Fruit fly (Drosophila melanogaster) whole organism, wandering third instar larva: ENCODE measurements around the gene bon.

Source experiments
- Abd-B ChIP-seq: fragments of >200 bp; optimal IDR thresholded peaks from 2 replicates; lab custom pipeline; 2017; ENCODE audit warnings: missing biosample characterization, missing genetic modification characterization
- CG32264 ChIP-seq: fragments of 200-800 bp; sonication (Bioruptor generic); optimal IDR thresholded peaks from 2 replicates; lab custom pipeline; 2016; ENCODE audit warnings: missing biosample characterization, missing genetic modification characterization
- CG9705 ChIP-seq: fragments of 200-800 bp; sonication (Bioruptor generic); optimal IDR thresholded peaks from 2 replicates; lab custom pipeline; 2018; ENCODE audit warnings: missing biosample characterization, mild to moderate bottlenecking, missing genetic modification characterization
- CrebA ChIP-seq: fragments of 200-800 bp; sonication (Bioruptor generic); optimal IDR thresholded peaks from 2 replicates; lab custom pipeline; 2016; ENCODE audit warnings: missing biosample characterization, mild to moderate bottlenecking, missing genetic modification characterization, borderline replicate concordance
- Dfd ChIP-seq: fragments of >200 bp; optimal IDR thresholded peaks from 2 replicates; lab custom pipeline; 2017; ENCODE audit warnings: missing biosample characterization, missing genetic modification characterization
- Dif ChIP-seq: fragments of 200-275, 200-300 bp; sonication (Bioruptor generic); optimal IDR thresholded peaks from 2 replicates; lab custom pipeline; 2018; ENCODE audit warnings: missing biosample characterization, missing genetic modification characterization; ENCODE audit not compliant: partially characterized antibody
- GATAd ChIP-seq: sonication (Bioruptor generic); optimal IDR thresholded peaks from 2 replicates; lab custom pipeline; 2016; ENCODE audit warnings: missing biosample characterization, missing genetic modification characterization
- HLH106 ChIP-seq: fragments of 200-800 bp; optimal IDR thresholded peaks from 3 replicates; lab custom pipeline; 2019; ENCODE audit warnings: missing biosample characterization, mild to moderate bottlenecking, missing genetic modification characterization, moderate library complexity
- Hnf4 ChIP-seq: fragments of 200-800 bp; sonication (Bioruptor generic); optimal IDR thresholded peaks from 2 replicates; lab custom pipeline; 2016; ENCODE audit warnings: missing biosample characterization, mild to moderate bottlenecking, missing genetic modification characterization
- Hr83 ChIP-seq: fragments of 200-300 bp; sonication (Bioruptor generic); optimal IDR thresholded peaks from 2 replicates; lab custom pipeline; 2016; ENCODE audit warnings: missing biosample characterization, mild to moderate bottlenecking, missing genetic modification characterization, moderate library complexity; ENCODE audit not compliant: poor library complexity, severe bottlenecking
- Jra ChIP-seq: sonication (Bioruptor generic); optimal IDR thresholded peaks from 2 replicates; lab custom pipeline; 2016; ENCODE audit warnings: missing biosample characterization, missing genetic modification characterization
- Mio ChIP-seq: sonication (Bioruptor generic); optimal IDR thresholded peaks from 2 replicates; lab custom pipeline; 2016; ENCODE audit warnings: missing biosample characterization, missing genetic modification characterization
- Myc ChIP-seq: fragments of >200 bp; optimal IDR thresholded peaks from 2 replicates; lab custom pipeline; 2017
- OdsH ChIP-seq: fragments of 200-800 bp; sonication (Bioruptor generic); optimal IDR thresholded peaks from 2 replicates; lab custom pipeline; 2016; ENCODE audit warnings: missing biosample characterization, mild to moderate bottlenecking, missing genetic modification characterization
- Rel ChIP-seq, 2 experiments: fragments of 200-800 bp; sonication (Bioruptor generic) in 1 of 2; optimal IDR thresholded peaks; 2 replicates in 1 of 2; 3 replicates in 1 of 2; lab custom pipeline; 2016 to 2019; ENCODE audit warnings: mild to moderate bottlenecking in 2 of 2, missing biosample characterization in 2 of 2, missing genetic modification characterization in 2 of 2, moderate library complexity in 1 of 2
- Sp1 ChIP-seq: fragments of 200-800 bp; sonication (Bioruptor generic); optimal IDR thresholded peaks from 3 replicates; lab custom pipeline; 2019; ENCODE audit warnings: missing biosample characterization, mild to moderate bottlenecking, missing genetic modification characterization, moderate library complexity
- Vsx2 ChIP-seq: fragments of 200-300, 225-300 bp; sonication (Bioruptor generic); optimal IDR thresholded peaks from 2 replicates; lab custom pipeline; 2018; ENCODE audit warnings: missing biosample characterization, missing genetic modification characterization; ENCODE audit not compliant: partially characterized antibody
- br ChIP-seq: fragments of 200-800 bp; sonication (Bioruptor generic); optimal IDR thresholded peaks from 2 replicates; lab custom pipeline; 2016; ENCODE audit warnings: missing biosample characterization, missing genetic modification characterization
- brk ChIP-seq: fragments of 200-800 bp; sonication (Bioruptor generic); optimal IDR thresholded peaks from 2 replicates; lab custom pipeline; 2016; ENCODE audit warnings: missing biosample characterization, mild to moderate bottlenecking, missing genetic modification characterization
- dl ChIP-seq, 2 experiments: fragments of 175-275, 200-275 bp in 1 of 2; fragments of 200-275 bp in 1 of 2; sonication (Bioruptor generic); optimal IDR thresholded peaks; lab custom pipeline; 2018; ENCODE audit warnings: mild to moderate bottlenecking in 2 of 2, missing biosample characterization in 2 of 2, missing genetic modification characterization in 2 of 2, moderate library complexity in 2 of 2; ENCODE audit not compliant: partially characterized antibody in 2 of 2, insufficient read depth in 1 of 2
- dmrt93B ChIP-seq: fragments of 200-800 bp; sonication (Bioruptor generic); optimal IDR thresholded peaks from 2 replicates; lab custom pipeline; 2018; ENCODE audit warnings: missing biosample characterization, mild to moderate bottlenecking, missing genetic modification characterization
- dsf ChIP-seq: sonication (Bioruptor generic); optimal IDR thresholded peaks from 2 replicates; lab custom pipeline; 2016; ENCODE audit warnings: missing biosample characterization, missing genetic modification characterization, borderline replicate concordance
- ey ChIP-seq: fragments of 200-800 bp; sonication (Bioruptor generic); optimal IDR thresholded peaks from 2 replicates; lab custom pipeline; 2016; ENCODE audit warnings: missing biosample characterization, missing genetic modification characterization
- foxo ChIP-seq, 2 experiments: fragments of 200-800 bp; sonication (Bioruptor generic); optimal IDR thresholded peaks; 2 replicates in 1 of 2; 3 replicates in 1 of 2; lab custom pipeline; 2016 to 2017; ENCODE audit warnings: missing biosample characterization in 2 of 2, missing genetic modification characterization in 2 of 2
- fru ChIP-seq: fragments of 200-800 bp; sonication (Bioruptor generic); optimal IDR thresholded peaks from 3 replicates; lab custom pipeline; 2016; ENCODE audit warnings: missing biosample characterization, mild to moderate bottlenecking, missing genetic modification characterization
- h ChIP-seq: fragments of 200-800 bp; sonication (Bioruptor generic); optimal IDR thresholded peaks from 3 replicates; lab custom pipeline; 2016; ENCODE audit warnings: missing biosample characterization, mild to moderate bottlenecking, missing genetic modification characterization
- jim ChIP-seq: fragments of 175-275, 200-325 bp; sonication (Bioruptor generic); optimal IDR thresholded peaks from 2 replicates; lab custom pipeline; 2016; ENCODE audit warnings: missing biosample characterization, mild to moderate bottlenecking, missing genetic modification characterization
- lola ChIP-seq: fragments of >200 bp; optimal IDR thresholded peaks from 2 replicates; lab custom pipeline; 2017; ENCODE audit warnings: missing biosample characterization, missing genetic modification characterization
- pan ChIP-seq: fragments of >200 bp; optimal IDR thresholded peaks from 2 replicates; lab custom pipeline; 2017
- psq ChIP-seq: fragments of 200-800 bp; sonication (Bioruptor generic); optimal IDR thresholded peaks from 3 replicates; lab custom pipeline; 2017; ENCODE audit warnings: missing biosample characterization, mild to moderate bottlenecking, missing genetic modification characterization, moderate library complexity
- rgr ChIP-seq: fragments of 200-800 bp; sonication (Bioruptor generic); optimal IDR thresholded peaks from 3 replicates; lab custom pipeline; 2016; ENCODE audit warnings: missing biosample characterization, mild to moderate bottlenecking, missing genetic modification characterization
- sage ChIP-seq: fragments of 200-800 bp; sonication (Bioruptor generic); optimal IDR thresholded peaks from 2 replicates; lab custom pipeline; 2016; ENCODE audit warnings: missing biosample characterization, mild to moderate bottlenecking, missing genetic modification characterization
- sv ChIP-seq: fragments of 200-800 bp; sonication (Bioruptor generic); optimal IDR thresholded peaks from 3 replicates; lab custom pipeline; 2016; ENCODE audit warnings: missing biosample characterization, missing genetic modification characterization
- tai ChIP-seq: sonication (Bioruptor generic); optimal IDR thresholded peaks from 2 replicates; lab custom pipeline; 2016; ENCODE audit warnings: missing biosample characterization, missing genetic modification characterization
- woc ChIP-seq: sonication (Bioruptor generic); optimal IDR thresholded peaks from 2 replicates; lab custom pipeline; 2016; ENCODE audit warnings: missing biosample characterization, mild to moderate bottlenecking, missing genetic modification characterization

The bon gene

dm6 chr3R:20560668-20561226 lies 32.2 kb upstream of the bon start, which contains the start of gene CG5191:
Gene CG5191, plus strand, starts transcription at chr3R:20560865.
- TF ChIP-seq Dfd (GFP tag; lab: Kevin White, UChicago) (no peak), ey (GFP tag; lab: Kevin White, UChicago) (peak; percentile 9), h (GFP tag; lab: Kevin White, UChicago) (peak; percentile 3), fru (GFP tag; lab: Kevin White, UChicago) (peak; percentile 8)

dm6 chr3R:20563830-20564421 lies 29.0 kb upstream of the bon start, which contains the start of gene CG10877:
Gene CG10877, minus strand, starts transcription at chr3R:20564067.
- peak; percentile 3 for TF ChIP-seq Sp1 (GFP tag; lab: Kevin White, UChicago)
- TF ChIP-seq Abd-B = no peak
- no peak for TF ChIP-seq tai (GFP tag; lab: Kevin White, UChicago)
- TF ChIP-seq dmrt93B (GFP tag; lab: Kevin White, UChicago) = no peak
- TF ChIP-seq Vsx2 (GFP tag; lab: Kevin White, UChicago) = no peak
- TF ChIP-seq CG9705 = no peak
- TF ChIP-seq dl (GFP tag; optimal IDR thresholded peaks at IDR 0.05; lab: Kevin White, UChicago; ENCODE audit: insufficient read depth in 1 of 2, partially characterized antibody in 2 of 2) = peak in 1 of 2 experiments; percentile 24
- no peak for TF ChIP-seq GATAd (GFP tag; lab: Kevin White, UChicago)
- no peak for TF ChIP-seq psq (GFP tag; lab: Kevin White, UChicago)
- TF ChIP-seq h (GFP tag; lab: Kevin White, UChicago) = no peak
- TF ChIP-seq Hnf4 (GFP tag; lab: Kevin White, UChicago) = no peak
- no peak for TF ChIP-seq rgr (GFP tag; lab: Kevin White, UChicago)
- TF ChIP-seq Dif (GFP tag; lab: Kevin White, UChicago) = no peak
- no peak for TF ChIP-seq OdsH (GFP tag; lab: Kevin White, UChicago)
- no peak for TF ChIP-seq HLH106 (tag; lab: Kevin White, UChicago)
- TF ChIP-seq CG32264 = no peak
- TF ChIP-seq Myc (lab: Kevin White, UChicago) = no peak
- peak; percentile 5 for TF ChIP-seq Jra (GFP tag; lab: Kevin White, UChicago)
- TF ChIP-seq br (GFP tag; lab: Kevin White, UChicago) = no peak
- no peak for TF ChIP-seq ey (GFP tag; lab: Kevin White, UChicago)
- no peak for TF ChIP-seq Hr83
- TF ChIP-seq Dfd (GFP tag; lab: Kevin White, UChicago) = no peak
- no peak for TF ChIP-seq dsf (GFP tag; lab: Kevin White, UChicago)
- TF ChIP-seq jim (GFP tag; lab: Kevin White, UChicago) = no peak
- TF ChIP-seq Mio (GFP tag; lab: Kevin White, UChicago) = no peak
- TF ChIP-seq CrebA (GFP tag; lab: Kevin White, UChicago) = no peak
- TF ChIP-seq sage = no peak
- TF ChIP-seq woc (GFP tag; lab: Kevin White, UChicago) = no peak
- TF ChIP-seq Rel (GFP tag; optimal IDR thresholded peaks at IDR 0.05; lab: Kevin White, UChicago) = no peak
- TF ChIP-seq Rel (tag; optimal IDR thresholded peaks at IDR 0.05; lab: Kevin White, UChicago) = peak; percentile 27
- no peak for TF ChIP-seq pan (lab: Kevin White, UChicago)
- no peak for TF ChIP-seq sv (GFP tag; lab: Kevin White, UChicago)
- no peak for TF ChIP-seq lola (GFP tag; lab: Kevin White, UChicago)
- no peak for TF ChIP-seq foxo (GFP tag; optimal IDR thresholded peaks at IDR 0.05; lab: Kevin White, UChicago)
- no peak for TF ChIP-seq brk

dm6 chr3R:20565546-20565948 lies 27.4 kb upstream of the bon start:
- TF ChIP-seq sv (GFP tag; lab: Kevin White, UChicago) = no peak
- no peak for TF ChIP-seq GATAd (GFP tag; lab: Kevin White, UChicago)
- peak; percentile 5 for TF ChIP-seq OdsH (GFP tag; lab: Kevin White, UChicago)
- TF ChIP-seq CG32264 = no peak
- no peak for TF ChIP-seq Hnf4 (GFP tag; lab: Kevin White, UChicago)
- no peak for TF ChIP-seq Myc (lab: Kevin White, UChicago)
- TF ChIP-seq br (GFP tag; lab: Kevin White, UChicago) = peak; percentile 2
- no peak for TF ChIP-seq ey (GFP tag; lab: Kevin White, UChicago)
- TF ChIP-seq dl (GFP tag; optimal IDR thresholded peaks at IDR 0.05; lab: Kevin White, UChicago; ENCODE audit: insufficient read depth in 1 of 2, partially characterized antibody in 2 of 2) = peak in 1 of 2 experiments; percentile 54
- peak; percentile 10 for TF ChIP-seq Sp1 (GFP tag; lab: Kevin White, UChicago)
- TF ChIP-seq Dfd (GFP tag; lab: Kevin White, UChicago) = no peak
- peak; percentile 10 for TF ChIP-seq h (GFP tag; lab: Kevin White, UChicago)
- peak; percentile 65 for TF ChIP-seq Dif (GFP tag; lab: Kevin White, UChicago)
- no peak for TF ChIP-seq brk
- no peak for TF ChIP-seq lola (GFP tag; lab: Kevin White, UChicago)
- TF ChIP-seq CrebA (GFP tag; lab: Kevin White, UChicago) = no peak
- peak; percentile 47 for TF ChIP-seq Rel (GFP tag; optimal IDR thresholded peaks at IDR 0.05; lab: Kevin White, UChicago)
- peak; percentile 51 for TF ChIP-seq Rel (tag; optimal IDR thresholded peaks at IDR 0.05; lab: Kevin White, UChicago)
- TF ChIP-seq pan (lab: Kevin White, UChicago) = no peak
- TF ChIP-seq sage = peak; percentile 32
- TF ChIP-seq foxo (GFP tag; optimal IDR thresholded peaks at IDR 0.05; lab: Kevin White, UChicago) = no peak
